Worm (Caenorhabditis elegans): ENCODE measurements around the gene srh-190.

The srh-190 gene

DNA sequence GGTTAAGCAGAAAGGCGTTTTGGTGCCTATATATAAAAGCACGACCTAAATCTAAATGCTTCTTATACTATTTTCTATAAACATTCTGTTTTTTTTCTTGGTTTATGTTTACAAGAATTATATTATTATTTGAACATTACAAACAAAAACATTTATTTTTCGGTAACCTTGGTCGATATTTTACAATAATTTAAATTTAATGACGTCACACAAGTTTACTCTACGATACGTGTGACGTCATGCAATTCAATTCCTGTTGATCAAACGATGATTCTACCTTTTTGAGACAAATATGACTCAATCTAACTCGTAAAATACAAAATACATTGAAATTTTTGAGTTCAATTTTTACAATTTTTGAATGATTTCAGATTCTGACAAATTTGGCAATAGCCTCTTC lies 6.9 kb upstream of the srh-190 start:
- TF ChIP-seq hmg-1.1 (GFP tag; IDR thresholded peaks at IDR 0.05) (no peak), unc-62 (GFP tag; optimal IDR thresholded peaks at IDR 0.05 in 1 of 2) (peak in 1 of 2 experiments; percentile 69), unc-62 (tag; optimal IDR thresholded peaks at IDR 0.05) (no peak)

DNA sequence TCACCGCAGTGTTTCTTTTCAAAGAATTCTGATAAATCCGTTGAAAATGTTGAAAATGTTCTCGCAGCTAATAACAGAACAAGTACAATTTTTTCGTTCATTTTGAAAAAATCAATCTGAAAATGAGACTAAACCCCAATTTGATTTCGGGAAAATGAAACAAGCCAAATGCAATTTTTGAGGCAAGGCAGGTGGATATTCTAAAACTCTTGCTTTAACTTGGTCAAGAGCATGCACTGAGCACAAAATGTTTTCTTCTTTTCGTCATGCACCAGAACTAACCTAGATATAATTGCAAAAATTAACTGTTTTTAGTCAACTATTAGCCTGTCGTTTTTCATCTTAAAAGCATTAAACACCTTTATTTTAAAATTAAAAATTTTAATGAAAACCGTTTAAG lies 2.8 kb upstream of the srh-190 start, which contains the start of gene irld-22:
irld-22 (minus strand) TSS at position 101 of the 400 bp plus-strand sequence.
- TF ChIP-seq sdz-12 (GFP tag; optimal IDR thresholded peaks at IDR 0.05) (no peak), pha-4 (GFP tag; IDR thresholded peaks at IDR 0.05) (no peak), pha-4 (tag; optimal IDR thresholded peaks at IDR 0.05) (no peak), unc-130 (GFP tag; optimal IDR thresholded peaks at IDR 0.05) (no peak), jun-1 (tag; optimal IDR thresholded peaks at IDR 0.05) (no peak)

DNA sequence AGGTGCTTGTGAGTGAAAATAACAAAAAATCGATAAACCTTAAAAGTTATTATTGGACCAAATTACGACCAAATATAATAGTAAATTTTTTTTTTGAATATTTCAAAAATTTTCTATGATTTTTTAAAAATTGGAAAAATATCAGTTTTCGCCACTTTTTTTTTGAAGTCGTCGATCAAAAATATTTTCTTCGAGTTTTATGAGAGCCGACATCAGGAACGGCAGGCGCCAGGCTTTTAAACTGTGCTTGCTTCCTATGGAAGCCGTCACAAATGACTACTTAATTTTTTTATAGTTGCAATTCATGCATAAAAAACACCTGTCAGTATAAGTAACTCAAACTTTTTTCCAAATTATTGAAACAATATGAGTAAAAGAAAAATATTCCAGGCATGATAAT lies 517 bp downstream of the srh-190 start:
- TF ChIP-seq arid-1 (GFP tag; conservative IDR thresholded peaks at IDR 0.05): no peak
- TF ChIP-seq unc-62 (GFP tag; optimal IDR thresholded peaks at IDR 0.05 in 1 of 2): peak in 1 of 2 experiments; percentile 93
- TF ChIP-seq unc-62 (tag; optimal IDR thresholded peaks at IDR 0.05): no peak
- no peak for TF ChIP-seq mxl-2 (GFP tag; conservative IDR thresholded peaks at IDR 0.05)
- no peak for TF ChIP-seq F37D6.2 (tag; optimal IDR thresholded peaks at IDR 0.05)
- no peak for TF ChIP-seq spr-3 (GFP tag; optimal IDR thresholded peaks at IDR 0.05)
- TF ChIP-seq ZK546.5 (tag; optimal IDR thresholded peaks at IDR 0.05): no peak

DNA sequence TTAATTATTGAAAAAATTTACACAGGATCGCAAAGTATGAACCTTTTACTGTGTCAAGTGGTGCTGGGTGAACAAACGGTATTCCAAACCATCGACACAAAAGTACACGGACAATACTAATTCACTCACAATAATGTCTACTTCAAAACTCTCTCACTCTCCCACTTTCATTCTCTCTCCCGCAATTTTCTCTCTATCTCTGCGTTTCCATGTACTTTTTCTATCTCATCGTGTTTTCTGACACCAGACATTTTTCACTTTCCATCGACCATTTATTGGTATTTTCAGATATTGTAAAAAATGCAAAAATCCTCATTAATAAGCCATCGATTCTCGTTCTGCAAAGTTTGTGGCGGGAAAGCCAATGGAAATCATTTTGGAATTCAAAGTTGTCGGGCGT lies 2.9 kb downstream of the srh-190 start, which contains the start of gene nhr-156:
nhr-156 (plus strand) TSS at position 266 of the 400 bp plus-strand sequence.
- TF ChIP-seq nhr-28 (tag; optimal IDR thresholded peaks at IDR 0.05): peak; percentile 0
- peak; percentile 81 for TF ChIP-seq duxl-1 (tag; optimal IDR thresholded peaks at IDR 0.05; ENCODE audit: poor library complexity)
- TF ChIP-seq nhr-102 (tag; optimal IDR thresholded peaks at IDR 0.05): no peak
- peak; percentile 3 for TF ChIP-seq pqm-1 (tag; optimal IDR thresholded peaks at IDR 0.05)
- no peak for TF ChIP-seq ztf-7 (tag; optimal IDR thresholded peaks at IDR 0.05)

DNA sequence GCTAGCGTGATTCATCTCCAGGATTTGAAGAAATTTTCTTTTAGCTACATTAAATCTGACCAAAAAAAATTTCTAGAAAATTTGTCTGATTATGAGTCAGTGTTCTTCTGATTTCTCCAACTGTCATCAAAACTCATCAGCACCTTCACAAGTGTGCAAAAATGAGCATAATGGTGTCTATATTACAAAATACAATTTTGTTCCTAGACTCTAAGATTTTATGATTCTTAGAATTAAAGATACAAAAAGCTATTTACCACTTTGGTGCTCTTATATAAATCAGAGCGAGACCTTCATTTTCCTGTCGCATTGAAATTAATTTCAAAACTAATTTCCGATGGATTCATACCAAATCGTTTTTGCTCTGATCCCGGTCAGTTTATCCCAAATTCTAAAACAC lies 9.6 kb downstream of the srh-190 start, which contains the start of gene srx-68:
srx-68 (plus strand) TSS at position 301 of the 400 bp plus-strand sequence.
- no peak for TF ChIP-seq fos-1 (tag; optimal IDR thresholded peaks at IDR 0.05)
- no peak for TF ChIP-seq daf-8 (GFP tag; IDR thresholded peaks at IDR 0.05)
- TF ChIP-seq daf-12 (tag; optimal IDR thresholded peaks at IDR 0.05): no peak
- no peak for TF ChIP-seq saeg-2 (GFP tag; IDR thresholded peaks at IDR 0.05)
- no peak for TF ChIP-seq tra-1 (GFP tag; IDR thresholded peaks at IDR 0.05)
- no peak for TF ChIP-seq nhr-6 (tag; optimal IDR thresholded peaks at IDR 0.05)
- no peak for TF ChIP-seq skn-1 (tag; optimal IDR thresholded peaks at IDR 0.05)
- TF ChIP-seq pha-4 (GFP tag; IDR thresholded peaks at IDR 0.05): no peak
- TF ChIP-seq pha-4 (tag; optimal IDR thresholded peaks at IDR 0.05): no peak
- TF ChIP-seq aly-2 (tag; optimal IDR thresholded peaks at IDR 0.05): no peak
- TF ChIP-seq ZK337.2 (GFP tag; IDR thresholded peaks at IDR 0.05): no peak
- no peak for TF ChIP-seq nhr-28 (tag; optimal IDR thresholded peaks at IDR 0.05)
- no peak for TF ChIP-seq spr-1 (tag; optimal IDR thresholded peaks at IDR 0.05)
- no peak for TF ChIP-seq unc-62 (GFP tag; optimal IDR thresholded peaks at IDR 0.05 in 1 of 2)
- TF ChIP-seq unc-62 (tag; optimal IDR thresholded peaks at IDR 0.05): no peak
- TF ChIP-seq tag-97 (GFP tag; IDR thresholded peaks at IDR 0.05): no peak

DNA sequence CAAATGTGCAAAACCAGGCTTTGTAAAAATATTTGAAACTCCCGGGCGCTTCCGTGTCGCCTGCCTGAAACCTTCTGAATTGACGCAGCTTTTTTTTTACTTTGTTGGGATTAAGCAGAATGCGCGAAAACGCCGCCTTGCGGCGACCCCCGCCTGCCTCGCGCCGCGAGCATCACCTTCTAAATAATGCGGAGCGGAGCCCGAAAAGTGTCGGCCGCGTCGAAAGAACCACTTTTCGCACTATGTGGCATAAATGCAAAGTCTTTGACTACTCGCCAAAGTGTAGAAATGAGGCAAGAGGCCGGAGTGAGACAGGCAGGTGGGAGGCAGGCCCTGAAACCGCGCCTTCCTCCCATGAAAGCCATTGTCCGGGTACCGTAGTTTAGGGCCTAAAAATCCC lies 10.2 kb downstream of the srh-190 start:
- peak; percentile 67 for TF ChIP-seq set-16 (GFP tag; IDR thresholded peaks at IDR 0.05)
- TF ChIP-seq unc-62 (GFP tag; optimal IDR thresholded peaks at IDR 0.05 in 1 of 2): peak in 1 of 2 experiments; percentile 29
- no peak for TF ChIP-seq unc-62 (tag; optimal IDR thresholded peaks at IDR 0.05)
- TF ChIP-seq egl-43 (GFP tag; IDR thresholded peaks at IDR 0.05): 0 out of 2 replicates have a peak, but pooled peaks have one; percentile 9
- peak; percentile 76 for TF ChIP-seq aha-1 (tag)
- no peak for TF ChIP-seq ces-1 (GFP tag; optimal IDR thresholded peaks at IDR 0.05)

Measured in whole organism, L4 larva.